Fruit fly (Drosophila melanogaster) whole organism, adult: ENCODE data around the gene kairos.

Experiments
- CG11617 ChIP-seq: fragments of 200-800 bp; sonication (Bioruptor generic); optimal IDR thresholded peaks from 2 replicates; lab custom pipeline; 2017; ENCODE audit warnings: mild to moderate bottlenecking, missing biosample characterization, missing genetic modification reagents, missing genetic modification characterization
- CG12768 ChIP-seq: fragments of 200-800 bp; sonication (Bioruptor generic); optimal IDR thresholded peaks from 2 replicates; lab custom pipeline; 2017; ENCODE audit warnings: missing biosample characterization, missing genetic modification characterization, mild to moderate bottlenecking, moderate library complexity, missing genetic modification reagents
- CG14711 ChIP-seq: fragments of 200-800 bp; sonication (Bioruptor generic); optimal IDR thresholded peaks from 2 replicates; lab custom pipeline; 2018; ENCODE audit warnings: missing biosample characterization, mild to moderate bottlenecking, missing genetic modification characterization, moderate library complexity
- CG1620 ChIP-seq: fragments of 200-800 bp; sonication (Bioruptor generic); optimal IDR thresholded peaks from 2 replicates; lab custom pipeline; 2016; ENCODE audit warnings: missing biosample characterization, missing genetic modification characterization
- CG33017 ChIP-seq: fragments of 200-800 bp; sonication (Bioruptor generic); optimal IDR thresholded peaks from 2 replicates; lab custom pipeline; 2018; ENCODE audit warnings: missing biosample characterization, mild to moderate bottlenecking, missing genetic modification characterization, moderate library complexity
- CG7101 ChIP-seq: fragments of 200-800 bp; sonication (Bioruptor generic); optimal IDR thresholded peaks from 2 replicates; lab custom pipeline; 2018; ENCODE audit warnings: missing biosample characterization, mild to moderate bottlenecking, missing genetic modification characterization, moderate library complexity
- Clk ChIP-seq: fragments of 200-800 bp; sonication (Bioruptor generic); optimal IDR thresholded peaks from 2 replicates; lab custom pipeline; 2017; ENCODE audit warnings: missing biosample characterization, missing genetic modification characterization
- Crg-1 ChIP-seq: fragments of 200-800 bp; sonication (Bioruptor generic); optimal IDR thresholded peaks from 2 replicates; lab custom pipeline; 2016; ENCODE audit warnings: missing biosample characterization, missing genetic modification characterization
- Hr96 ChIP-seq: fragments of 200-800 bp; sonication (Bioruptor generic); optimal IDR thresholded peaks from 2 replicates; lab custom pipeline; 2016; ENCODE audit warnings: missing biosample characterization, missing genetic modification characterization
- Mnt ChIP-seq: fragments of 200-800 bp; sonication (Bioruptor generic); optimal IDR thresholded peaks from 2 replicates; lab custom pipeline; 2016; ENCODE audit warnings: missing biosample characterization, mild to moderate bottlenecking, missing genetic modification characterization
- bab1 ChIP-seq: fragments of 200-800 bp; sonication (Bioruptor generic); optimal IDR thresholded peaks from 3 replicates; lab custom pipeline; 2019; ENCODE audit warnings: missing biosample characterization, mild to moderate bottlenecking, missing genetic modification characterization, moderate library complexity
- pad ChIP-seq: fragments of 200-800 bp; sonication (Bioruptor generic); optimal IDR thresholded peaks from 3 replicates; lab custom pipeline; 2017; ENCODE audit warnings: missing biosample characterization, missing genetic modification characterization, mild to moderate bottlenecking, moderate library complexity, missing genetic modification reagents
- tj ChIP-seq: fragments of 200-800 bp; sonication (Bioruptor generic); optimal IDR thresholded peaks from 3 replicates; lab custom pipeline; 2017; ENCODE audit warnings: missing biosample characterization, mild to moderate bottlenecking, missing genetic modification characterization, moderate library complexity
- toe ChIP-seq: fragments of 200-800 bp; sonication (Bioruptor generic); optimal IDR thresholded peaks from 2 replicates; lab custom pipeline; 2016; ENCODE audit warnings: missing biosample characterization, missing genetic modification characterization

- TF ChIP-seq tj (no peak), Crg-1 (GFP tag; lab: Kevin White, UChicago) (no peak), toe (GFP tag; lab: Kevin White, UChicago) (no peak), Mnt (GFP tag; lab: Kevin White, UChicago) (no peak), CG14711 (tag; lab: Kevin White, UChicago) (no peak), CG33017 (tag; lab: Kevin White, UChicago) (no peak), Clk (GFP tag; lab: Kevin White, UChicago) (no peak), pad (GFP tag; lab: Kevin White, UChicago) (no peak), CG11617 (GFP tag; lab: Kevin White, UChicago) (no peak), CG7101 (tag; lab: Kevin White, UChicago) (no peak), Hr96 (no peak), bab1 (GFP tag; lab: Kevin White, UChicago) (no peak), CG1620 (no peak), CG12768 (GFP tag; lab: Kevin White, UChicago) (no peak)
Measured at dm6 chrX:18309241-18309697, 46.7 kb downstream of the kairos start, which contains the start of gene upd1.
